Fruit fly (Drosophila melanogaster): ENCODE measurements around the gene aus.

The aus gene

DNA sequence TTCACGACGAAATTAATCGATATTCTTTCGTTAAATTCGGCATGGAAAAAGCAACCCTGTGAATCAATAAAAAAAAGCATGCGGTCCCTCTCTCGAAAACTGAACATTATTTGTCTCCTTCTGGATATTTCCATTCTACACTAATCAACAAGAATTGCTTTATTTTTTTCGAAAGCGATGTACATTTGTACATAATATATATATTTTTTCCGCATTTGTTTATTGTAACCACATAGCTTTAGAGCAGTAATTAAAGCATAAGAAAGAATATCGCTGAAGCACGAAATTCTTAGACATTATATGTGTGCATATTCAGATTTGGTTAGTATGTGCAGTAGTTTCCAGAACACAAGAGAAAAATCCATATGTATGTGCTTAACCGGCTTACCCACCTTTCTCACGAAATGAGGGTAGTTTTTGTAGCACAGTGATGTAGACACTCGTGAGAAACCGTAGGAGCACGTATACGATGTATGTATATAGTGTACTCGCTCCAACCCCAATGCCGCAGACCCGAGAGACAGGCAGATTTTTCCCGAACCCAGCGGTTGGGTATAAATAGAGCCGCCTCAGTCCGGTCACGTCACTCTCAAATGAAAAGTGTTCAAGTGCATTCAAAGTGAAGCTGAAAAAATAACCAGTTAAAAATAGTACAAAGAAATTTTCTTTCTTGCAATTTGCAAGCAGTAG lies 53.2 kb downstream of the aus start (continued):
- TF ChIP-seq D (optimal IDR thresholded peaks at IDR 0.05): no peak
- peak; percentile 71 for TF ChIP-seq D (GFP tag; optimal IDR thresholded peaks at IDR 0.05)
- peak; percentile 89 for TF ChIP-seq CG11504 (tag; optimal IDR thresholded peaks at IDR 0.05)
- no peak for TF ChIP-seq jumu (GFP tag; optimal IDR thresholded peaks at IDR 0.05)
- peak; percentile 61 for TF ChIP-seq CG3995 (GFP tag; optimal IDR thresholded peaks at IDR 0.05)
- TF ChIP-seq Scr (GFP tag; IDR thresholded peaks at IDR 0.05; ENCODE audit: partially characterized antibody): no peak
- no peak for TF ChIP-seq mld (GFP tag; IDR thresholded peaks at IDR 0.05; ENCODE audit: partially characterized antibody)
- TF ChIP-seq CG14050 (GFP tag; IDR thresholded peaks at IDR 0.05): no peak
- TF ChIP-seq Ravus (GFP tag; IDR thresholded peaks at IDR 0.05): no peak
- TF ChIP-seq CG18262 (tag; optimal IDR thresholded peaks at IDR 0.05): peak; percentile 94
- TF ChIP-seq Atf3 (GFP tag; optimal IDR thresholded peaks at IDR 0.05): peak; percentile 65
- peak; percentile 65 to 88 for TF ChIP-seq dpn (GFP tag; optimal IDR thresholded peaks at IDR 0.05)
- TF ChIP-seq CG17802 (tag; optimal IDR thresholded peaks at IDR 0.05): no peak
- TF ChIP-seq CG9817 (tag; optimal IDR thresholded peaks at IDR 0.05): peak; percentile 57
- TF ChIP-seq CG2129 (GFP tag; IDR thresholded peaks at IDR 0.05; ENCODE audit: partially characterized antibody): no peak
- TF ChIP-seq CG8478 (optimal IDR thresholded peaks at IDR 0.05): no peak
- peak; percentile 60 for TF ChIP-seq CG4328 (GFP tag; optimal IDR thresholded peaks at IDR 0.05)
- no peak for TF ChIP-seq pnt (GFP tag; optimal IDR thresholded peaks at IDR 0.05)
- TF ChIP-seq dm (GFP tag; optimal IDR thresholded peaks at IDR 0.05): peak; percentile 43
- peak; percentile 44 for TF ChIP-seq CG3065 (GFP tag; optimal IDR thresholded peaks at IDR 0.05)
- peak; percentile 50 for TF ChIP-seq pb (GFP tag; optimal IDR thresholded peaks at IDR 0.05)
- TF ChIP-seq hbn (GFP tag; IDR thresholded peaks at IDR 0.05; ENCODE audit: partially characterized antibody): no peak
- TF ChIP-seq Gug (GFP tag; IDR thresholded peaks at IDR 0.05): peak; percentile 67
- TF ChIP-seq cato (GFP tag; optimal IDR thresholded peaks at IDR 0.05; ENCODE audit: borderline replicate concordance): peak; percentile 78
- TF ChIP-seq HLHmδ (GFP tag; optimal IDR thresholded peaks at IDR 0.05): peak; percentile 84
- no peak for TF ChIP-seq HLH3B (GFP tag; IDR thresholded peaks at IDR 0.05)
- TF ChIP-seq tgo (GFP tag; IDR thresholded peaks at IDR 0.05): no peak
- TF ChIP-seq Deaf1 (tag; optimal IDR thresholded peaks at IDR 0.05): peak; percentile 93
- TF ChIP-seq Neu2 (GFP tag; optimal IDR thresholded peaks at IDR 0.05; ENCODE audit: borderline replicate concordance): no peak
- no peak for TF ChIP-seq chinmo (GFP tag; IDR thresholded peaks at IDR 0.05; ENCODE audit: partially characterized antibody)
- TF ChIP-seq CG6175 (GFP tag; IDR thresholded peaks at IDR 0.05): no peak
- no peak for TF ChIP-seq sob (GFP tag; IDR thresholded peaks at IDR 0.05)
- no peak for TF ChIP-seq Mes4 (GFP tag; optimal IDR thresholded peaks at IDR 0.05)
- TF ChIP-seq Mrtf (GFP tag; IDR thresholded peaks at IDR 0.05): no peak
- TF ChIP-seq CG13296 (GFP tag; optimal IDR thresholded peaks at IDR 0.05): peak; percentile 91
- peak in 1 of 2 experiments; percentile 46 for TF ChIP-seq insv (GFP tag; optimal IDR thresholded peaks at IDR 0.05)
- TF ChIP-seq CG14014 (GFP tag; IDR thresholded peaks at IDR 0.05): no peak
- TF ChIP-seq ac (GFP tag; optimal IDR thresholded peaks at IDR 0.05): peak; percentile 34
- TF ChIP-seq croc (GFP tag; conservative IDR thresholded peaks at IDR 0.05): peak; percentile 41; the same call in 2 of the 3 replicates
- TF ChIP-seq CG10267 (tag; optimal IDR thresholded peaks at IDR 0.05): peak; percentile 86
- peak; percentile 96 for TF ChIP-seq CG2678 (tag; optimal IDR thresholded peaks at IDR 0.05)
- TF ChIP-seq wdn (GFP tag; IDR thresholded peaks at IDR 0.05): no peak
- no peak for TF ChIP-seq stc (GFP tag; IDR thresholded peaks at IDR 0.05)
- no peak for TF ChIP-seq H15 (GFP tag; IDR thresholded peaks at IDR 0.05)
- TF ChIP-seq CG8281 (tag; optimal IDR thresholded peaks at IDR 0.05): peak; percentile 74
- no peak for TF ChIP-seq zfh1 (GFP tag; IDR thresholded peaks at IDR 0.05)
- peak; percentile 81 for TF ChIP-seq gem (tag; optimal IDR thresholded peaks at IDR 0.05)
- no peak for TF ChIP-seq klu (GFP tag; IDR thresholded peaks at IDR 0.05)
- TF ChIP-seq Doc2 (GFP tag; IDR thresholded peaks at IDR 0.05): no peak
- TF ChIP-seq Antp (GFP tag; optimal IDR thresholded peaks at IDR 0.05): no peak
- TF ChIP-seq cas (GFP tag; IDR thresholded peaks at IDR 0.05): no peak

Measured in whole organism, embryonic.